Worm (Caenorhabditis elegans) whole organism, early embryonic: ENCODE measurements around the gene vps-18.
A peak's percentile ranks its signal among the peaks of the same experiment; 100 is the strongest.

Experiments
- B0310.2 ChIP-seq: sonication (generic microtip); optimal IDR thresholded peaks from 2 replicates; lab custom pipeline; 2016; ENCODE audit warnings: mild to moderate bottlenecking, missing genetic modification characterization, missing compliant biosample characterization
- F13C5.2 ChIP-seq: sonication (generic microtip); optimal IDR thresholded peaks from 2 replicates; lab custom pipeline; 2017; ENCODE audit warnings: mild to moderate bottlenecking, missing genetic modification characterization, inconsistent platforms, missing compliant biosample characterization
- aly-1 ChIP-seq: sonication (generic microtip); optimal IDR thresholded peaks from 2 replicates; lab custom pipeline; 2016; ENCODE audit warnings: missing genetic modification characterization, missing compliant biosample characterization
- ama-1 ChIP-seq: fragments of 150-350 bp; optimal IDR thresholded peaks from 2 replicates; lab custom pipeline; 2014
- ceh-13 ChIP-seq: fragments of 200-800 bp; sonication (Bioruptor generic); optimal IDR thresholded peaks from 2 replicates; lab custom pipeline; 2018; ENCODE audit warnings: mild to moderate bottlenecking, missing genetic modification characterization, missing compliant biosample characterization
- ceh-36 ChIP-seq: sonication (generic microtip); optimal IDR thresholded peaks from 2 replicates; lab custom pipeline; 2016; ENCODE audit warnings: missing genetic modification characterization, inconsistent platforms, missing compliant biosample characterization
- ets-7 ChIP-seq: sonication (generic microtip); optimal IDR thresholded peaks from 2 replicates; lab custom pipeline; 2016; ENCODE audit warnings: missing genotype, missing genetic modification characterization, missing compliant biosample characterization
- flt-1 ChIP-seq: fragments of 200-800 bp; sonication (Bioruptor generic); IDR thresholded peaks from 2 replicates; pipeline ENCODE4 v1.3.6; 2022; ENCODE audit warnings: missing genetic modification characterization, missing compliant biosample characterization
- hmbx-1 ChIP-seq: sonication (generic microtip); optimal IDR thresholded peaks from 2 replicates; lab custom pipeline; 2016; ENCODE audit warnings: mild to moderate bottlenecking, missing genetic modification characterization, missing compliant biosample characterization
- hmg-4 ChIP-seq: fragments of 200-800 bp; sonication (Bioruptor generic); optimal IDR thresholded peaks from 2 replicates; lab custom pipeline; 2018; ENCODE audit warnings: mild to moderate bottlenecking, missing genetic modification characterization, missing compliant biosample characterization
- hnd-1 ChIP-seq: sonication (generic microtip); optimal IDR thresholded peaks from 2 replicates; lab custom pipeline; 2016; ENCODE audit warnings: missing genetic modification characterization, missing compliant biosample characterization
- pes-1 ChIP-seq: fragments of 200-800 bp; sonication (Bioruptor generic); IDR thresholded peaks from 2 replicates; pipeline ENCODE4 v1.3.6; 2022; ENCODE audit warnings: missing genetic modification reagents, missing genetic modification characterization, missing compliant biosample characterization
- scrt-1 ChIP-seq: fragments of 200-800 bp; sonication (Bioruptor generic); IDR thresholded peaks from 2 replicates; pipeline ENCODE4 v1.3.6; 2022; ENCODE audit warnings: missing genetic modification characterization, missing compliant biosample characterization
- sea-1 ChIP-seq: fragments of 200-800 bp; sonication (Bioruptor generic); conservative IDR thresholded peaks from 2 replicates; pipeline ENCODE4 v1.3.6; 2022; ENCODE audit warnings: missing genetic modification characterization, missing compliant biosample characterization
- tbx-11 ChIP-seq: fragments of 200-800 bp; sonication (Bioruptor generic); IDR thresholded peaks from 2 replicates; pipeline ENCODE4 v1.3.6; 2022; ENCODE audit warnings: missing genetic modification characterization, missing compliant biosample characterization
- tbx-37 ChIP-seq: fragments of 200-800 bp; sonication (Bioruptor generic); conservative IDR thresholded peaks from 2 replicates; pipeline ENCODE4 v1.3.6; 2022; ENCODE audit warnings: missing genetic modification reagents, missing genetic modification characterization, missing compliant biosample characterization
- tra-4 ChIP-seq: sonication (generic microtip); optimal IDR thresholded peaks from 2 replicates; lab custom pipeline; 2017; ENCODE audit warnings: missing genetic modification characterization, missing compliant biosample characterization

vps-18 gene

ce11 chrII:4482021-4482420 lies 21.1 kb downstream of the vps-18 start, which contains the start of gene T05C1.2:
T05C1.2 (minus strand) TSS chrII:4482121.
- TF ChIP-seq pes-1 (no peak), ceh-36 (tag; lab: Kevin White, UChicago) (no peak), scrt-1 (no peak), ama-1 (lab: Kevin White, UChicago) (no peak), flt-1 (no peak), sea-1 (no peak)

ce11 chrII:4489288-4489687 lies 28.4 kb downstream of the vps-18 start, which contains the start of gene T05C1.3:
T05C1.3 (minus strand) TSS chrII:4489388.
- TF ChIP-seq hmbx-1 (no peak), tbx-37 (GFP tag; lab: Robert Waterston, UW) (no peak), hnd-1 (tag; lab: Kevin White, UChicago) (no peak), tra-4 (tag; lab: Kevin White, UChicago) (no peak), ama-1 (lab: Kevin White, UChicago) (no peak), ceh-13 (GFP tag; lab: Kevin White, UChicago) (no peak), hmg-4 (no peak), aly-1 (tag; lab: Kevin White, UChicago) (no peak), tbx-11 (GFP tag; lab: Robert Waterston, UW) (no peak), ceh-36 (tag; lab: Kevin White, UChicago) (no peak), sea-1 (no peak), ets-7 (tag; lab: Kevin White, UChicago) (no peak), F13C5.2 (tag; lab: Kevin White, UChicago) (no peak), scrt-1 (no peak), pes-1 (no peak), flt-1 (no peak), B0310.2 (tag; lab: Kevin White, UChicago) (no peak)

ce11 chrII:4490729-4491128 lies 29.8 kb downstream of the vps-18 start, which contains the start of gene T05C1.5:
T05C1.5 (minus strand) TSS chrII:4490829.
- TF ChIP-seq ceh-36 (tag; lab: Kevin White, UChicago) (no peak), tbx-11 (GFP tag; lab: Robert Waterston, UW) (no peak), hmg-4 (no peak), ceh-13 (GFP tag; lab: Kevin White, UChicago) (no peak), B0310.2 (tag; lab: Kevin White, UChicago) (no peak), tra-4 (tag; lab: Kevin White, UChicago) (no peak)

- TF ChIP-seq hmg-4 = no peak
- no peak for TF ChIP-seq ama-1 (lab: Kevin White, UChicago)
- TF ChIP-seq hnd-1 (tag; lab: Kevin White, UChicago) = no peak
- TF ChIP-seq tbx-37 (GFP tag; lab: Robert Waterston, UW) = no peak
- no peak for TF ChIP-seq tra-4 (tag; lab: Kevin White, UChicago)
- no peak for TF ChIP-seq B0310.2 (tag; lab: Kevin White, UChicago)
- no peak for TF ChIP-seq ceh-13 (GFP tag; lab: Kevin White, UChicago)
- TF ChIP-seq pes-1 = no peak
- TF ChIP-seq flt-1 = no peak
- TF ChIP-seq aly-1 (tag; lab: Kevin White, UChicago) = no peak
- TF ChIP-seq F13C5.2 (tag; lab: Kevin White, UChicago) = no peak
- TF ChIP-seq ceh-36 (tag; lab: Kevin White, UChicago) = no peak
- no peak for TF ChIP-seq ets-7 (tag; lab: Kevin White, UChicago)
- TF ChIP-seq hmbx-1 = no peak
- no peak for TF ChIP-seq scrt-1
These were observed 33.6 kb downstream of the vps-18 start for ce11 chrII:4494532-4494931.

ce11 chrII:4495844-4496243 lies 34.9 kb downstream of the vps-18 start:
- no peak for TF ChIP-seq tbx-11 (GFP tag; lab: Robert Waterston, UW)
- TF ChIP-seq flt-1 = no peak
- TF ChIP-seq F13C5.2 (tag; lab: Kevin White, UChicago) = no peak
- no peak for TF ChIP-seq B0310.2 (tag; lab: Kevin White, UChicago)
- no peak for TF ChIP-seq ceh-36 (tag; lab: Kevin White, UChicago)
- TF ChIP-seq hnd-1 (tag; lab: Kevin White, UChicago) = no peak
- TF ChIP-seq tbx-37 (GFP tag; lab: Robert Waterston, UW) = no peak
- no peak for TF ChIP-seq sea-1
- TF ChIP-seq ceh-13 (GFP tag; lab: Kevin White, UChicago) = no peak
- TF ChIP-seq ets-7 (tag; lab: Kevin White, UChicago) = no peak
- TF ChIP-seq aly-1 (tag; lab: Kevin White, UChicago) = no peak

ce11 chrII:4505097-4505626 lies 44.2 kb downstream of the vps-18 start, which contains the start of gene camt-1:
camt-1 (minus strand) TSS chrII:4505147.
- TF ChIP-seq flt-1 (no peak), ets-7 (tag; lab: Kevin White, UChicago) (no peak), hmg-4 (no peak), F13C5.2 (tag; lab: Kevin White, UChicago) (no peak), tra-4 (tag; lab: Kevin White, UChicago) (no peak), scrt-1 (no peak), tbx-11 (GFP tag; lab: Robert Waterston, UW) (no peak), sea-1 (no peak), tbx-37 (GFP tag; lab: Robert Waterston, UW) (no peak), ceh-36 (tag; lab: Kevin White, UChicago) (no peak), hnd-1 (tag; lab: Kevin White, UChicago) (no peak), pes-1 (no peak), hmbx-1 (no peak), B0310.2 (tag; lab: Kevin White, UChicago) (no peak), ceh-13 (GFP tag; lab: Kevin White, UChicago) (no peak), ama-1 (lab: Kevin White, UChicago) (no peak), aly-1 (tag; lab: Kevin White, UChicago) (no peak)

ce11 chrII:4506552-4507291 lies 45.8 kb downstream of the vps-18 start:
- no peak for TF ChIP-seq sea-1
- TF ChIP-seq tbx-37 (GFP tag; lab: Robert Waterston, UW) = no peak
- peak; percentile 32 for TF ChIP-seq F13C5.2 (tag; lab: Kevin White, UChicago)
- no peak for TF ChIP-seq ceh-13 (GFP tag; lab: Kevin White, UChicago)
- TF ChIP-seq hmbx-1 = no peak
- no peak for TF ChIP-seq aly-1 (tag; lab: Kevin White, UChicago)
- TF ChIP-seq ama-1 (lab: Kevin White, UChicago) = no peak
- TF ChIP-seq scrt-1 = no peak
- no peak for TF ChIP-seq flt-1
- no peak for TF ChIP-seq pes-1
- TF ChIP-seq hnd-1 (tag; lab: Kevin White, UChicago) = no peak
- TF ChIP-seq ceh-36 (tag; lab: Kevin White, UChicago) = no peak
- no peak for TF ChIP-seq tra-4 (tag; lab: Kevin White, UChicago)
- peak; percentile 9 for TF ChIP-seq hmg-4
- TF ChIP-seq B0310.2 (tag; lab: Kevin White, UChicago) = no peak
